Comparison of ENCODE assay signal across 2 fruit fly cellular contexts in the genomic region with DNA sequence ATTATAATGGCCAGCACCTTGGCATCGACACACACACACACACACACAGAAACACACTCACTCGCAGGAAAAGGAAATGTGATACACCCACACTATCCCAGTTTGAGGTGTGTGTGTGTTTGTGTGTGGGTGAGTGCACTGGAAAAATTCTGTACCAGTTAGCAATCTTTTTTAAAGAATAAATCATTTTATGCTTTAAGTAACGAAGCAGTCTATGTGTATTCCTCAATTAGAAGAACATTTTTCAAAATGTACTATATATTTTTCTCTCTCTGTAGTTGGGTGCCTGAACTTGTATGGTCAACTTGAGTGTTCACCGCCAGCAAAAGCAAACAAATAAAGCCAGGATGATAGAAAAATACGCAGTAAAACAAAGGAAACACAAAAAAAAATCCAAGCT.
TF ChIP-seq lines count a peak whose summit lies in the region.

No protein-coding gene starts in this region.

- no peak for TF ChIP-seq CTCF in whole organism, embryonic (GFP tag; optimal IDR thresholded peaks at IDR 0.05; lab: Kevin White, UChicago)

TF ChIP-seq in whole organism, embryonic, 481 proteins besides CTCF, POLR2A, EP300 and RAD21 (continues in another document):
- TF ChIP-seq Ptx1 (GFP tag; IDR thresholded peaks at IDR 0.05; lab: Robert Waterston, UW) (peak; percentile 50), CG1233 (GFP tag; optimal IDR thresholded peaks at IDR 0.05; lab: Kevin White, UChicago) (peak; percentile 4), Rx (GFP tag; IDR thresholded peaks at IDR 0.05; lab: Robert Waterston, UW) (peak; percentile 44; the same call in 1 of the 2 replicates), Xrp1 (GFP tag; IDR thresholded peaks at IDR 0.05; lab: Robert Waterston, UW) (peak; percentile 57; the same call in 1 of the 2 replicates), hkb (optimal IDR thresholded peaks at IDR 0.05; lab: Kevin White, UChicago) (no peak), hkb (GFP tag; IDR thresholded peaks at IDR 0.05; lab: Robert Waterston, UW) (0 out of 2 replicates have a peak, but pooled peaks have one; percentile 19), pita (GFP tag; optimal IDR thresholded peaks at IDR 0.05; lab: Kevin White, UChicago) (no peak), CG18599 (GFP tag; optimal IDR thresholded peaks at IDR 0.05; lab: Kevin White, UChicago) (peak; percentile 63), sug (tag; optimal IDR thresholded peaks at IDR 0.05; lab: Kevin White, UChicago) (no peak), row (GFP tag; IDR thresholded peaks at IDR 0.05; lab: Robert Waterston, UW) (peak; percentile 56; the same call in 2 of the 3 replicates), CG14441 (GFP tag; IDR thresholded peaks at IDR 0.05; lab: Robert Waterston, UW) (peak; percentile 56; the same call in 1 of the 2 replicates), lab (GFP tag; optimal IDR thresholded peaks at IDR 0.05; lab: Kevin White, UChicago) (peak; percentile 66), Gug (GFP tag; IDR thresholded peaks at IDR 0.05; lab: Robert Waterston, UW) (peak; percentile 20; the same call in 1 of the 4 replicates), Dbx (GFP tag; IDR thresholded peaks at IDR 0.05; lab: Robert Waterston, UW) (peak; percentile 71), CG9932 (GFP tag; IDR thresholded peaks at IDR 0.05; lab: Robert Waterston, UW) (peak; percentile 44), dati (GFP tag; IDR thresholded peaks at IDR 0.05; lab: Robert Waterston, UW) (0 out of 2 replicates have a peak, but pooled peaks have one; percentile 33), CG6254 (GFP tag; optimal IDR thresholded peaks at IDR 0.05; lab: Kevin White, UChicago) (no peak), prd (optimal IDR thresholded peaks at IDR 0.05; lab: Kevin White, UChicago) (no peak), prd (GFP tag; IDR thresholded peaks at IDR 0.05; lab: Robert Waterston, UW) (peak; percentile 78), CG1792 (GFP tag; optimal IDR thresholded peaks at IDR 0.05; lab: Kevin White, UChicago) (no peak), Blimp-1 (GFP tag; optimal IDR thresholded peaks at IDR 0.05; lab: Kevin White, UChicago) (peak; percentile 6), unpg (GFP tag; optimal IDR thresholded peaks at IDR 0.05; lab: Kevin White, UChicago) (no peak), H15 (GFP tag; IDR thresholded peaks at IDR 0.05; lab: Robert Waterston, UW) (0 out of 3 replicates have a peak, but pooled peaks have one; percentile 39), schlank (tag; optimal IDR thresholded peaks at IDR 0.05; lab: Kevin White, UChicago) (no peak), CG17359 (tag; optimal IDR thresholded peaks at IDR 0.05; lab: Kevin White, UChicago) (peak; percentile 19), CG13894 (tag; optimal IDR thresholded peaks at IDR 0.05; lab: Kevin White, UChicago) (peak; percentile 21), al (GFP tag; IDR thresholded peaks at IDR 0.05; lab: Robert Waterston, UW) (0 out of 2 replicates have a peak, but pooled peaks have one; percentile 8), sens-2 (GFP tag; IDR thresholded peaks at IDR 0.05; lab: Robert Waterston, UW) (0 out of 2 replicates have a peak, but pooled peaks have one; percentile 5), ind (GFP tag; optimal IDR thresholded peaks at IDR 0.05; lab: Kevin White, UChicago) (peak; percentile 39), CG2120 (GFP tag; optimal IDR thresholded peaks at IDR 0.05; lab: Kevin White, UChicago) (peak; percentile 64), CG6689 (GFP tag; IDR thresholded peaks at IDR 0.05; lab: Robert Waterston, UW) (peak; percentile 54), gsb (GFP tag; IDR thresholded peaks at IDR 0.05; lab: Robert Waterston, UW) (no peak), sens (GFP tag; lab: Kevin White, UChicago) (peak; percentile 81), phol (tag; optimal IDR thresholded peaks at IDR 0.05; lab: Kevin White, UChicago) (no peak), bsh (GFP tag; optimal IDR thresholded peaks at IDR 0.05; lab: Kevin White, UChicago) (no peak), CG11085 (GFP tag; IDR thresholded peaks at IDR 0.05; lab: Robert Waterston, UW) (0 out of 2 replicates have a peak, but pooled peaks have one; percentile 14), Hsf (GFP tag; optimal IDR thresholded peaks at IDR 0.05; lab: Kevin White, UChicago) (peak; percentile 4), dmrt99B (tag; optimal IDR thresholded peaks at IDR 0.05; lab: Kevin White, UChicago) (peak; percentile 45), Med (GFP tag; lab: Kevin White, UChicago) (peak; percentile 70), Hmr (GFP tag; optimal IDR thresholded peaks at IDR 0.05; lab: Kevin White, UChicago) (peak; percentile 50), Rfx (GFP tag; IDR thresholded peaks at IDR 0.05; lab: Robert Waterston, UW) (0 out of 2 replicates have a peak, but pooled peaks have one; percentile 33)

TF ChIP-seq in whole organism, prepupa, 60 proteins besides CTCF, POLR2A, EP300 and RAD21:
- TF ChIP-seq Eip93F (GFP tag; optimal IDR thresholded peaks at IDR 0.05; lab: Kevin White, UChicago) = no peak
- TF ChIP-seq svp (GFP tag; lab: Kevin White, UChicago) = no peak
- TF ChIP-seq CG3919 (GFP tag; optimal IDR thresholded peaks at IDR 0.05; lab: Kevin White, UChicago) = no peak
- no peak for TF ChIP-seq Met (GFP tag; optimal IDR thresholded peaks at IDR 0.05; lab: Kevin White, UChicago)
- TF ChIP-seq Hr4 (GFP tag; optimal IDR thresholded peaks at IDR 0.05; lab: Kevin White, UChicago) = peak; percentile 15
- TF ChIP-seq ss (GFP tag; optimal IDR thresholded peaks at IDR 0.05; lab: Kevin White, UChicago) = no peak
- TF ChIP-seq CG11294 (GFP tag; IDR thresholded peaks at IDR 0.05; lab: Robert Waterston, UW) = no peak
- TF ChIP-seq dsx (GFP tag; optimal IDR thresholded peaks at IDR 0.05; lab: Kevin White, UChicago; ENCODE audit: poor library complexity, severe bottlenecking) = no peak
